Worm (Caenorhabditis elegans): ENCODE data around the gene Y7A5A.9.

DNA sequence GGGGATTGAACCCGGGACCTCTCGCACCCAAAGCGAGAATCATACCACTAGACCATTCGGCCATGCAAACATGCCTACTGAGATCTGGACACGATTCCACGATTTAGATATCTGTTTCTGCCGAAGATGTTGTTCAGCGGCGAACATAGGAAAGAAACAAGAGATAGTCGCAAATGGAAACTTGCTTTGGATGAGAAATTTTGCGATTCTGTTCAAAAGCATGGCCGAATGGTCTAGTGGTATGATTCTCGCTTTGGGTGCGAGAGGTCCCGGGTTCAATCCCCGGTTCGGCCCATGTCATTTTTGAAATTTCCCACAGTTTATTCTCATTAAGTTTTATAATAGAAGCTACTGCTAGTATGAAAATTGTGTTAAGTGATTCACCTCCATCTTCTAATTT lies 30.3 kb upstream of the Y7A5A.9 start:
- TF ChIP-seq dao-5 (tag; optimal IDR thresholded peaks at IDR 0.05) (no peak), him-1 (tag; optimal IDR thresholded peaks at IDR 0.05) (no peak), W03F9.2 (tag; optimal IDR thresholded peaks at IDR 0.05) (no peak)
